Fruit fly (Drosophila melanogaster) whole organism, embryonic: Measurements from ENCODE around the gene sip1.
A peak's percentile ranks its signal among the peaks of the same experiment; 100 is the strongest.

ENCODE experiments used
- CG10462 ChIP-seq: fragments of 200-800 bp; sonication (Bioruptor generic); optimal IDR thresholded peaks from 2 replicates; lab custom pipeline; 2016; ENCODE audit warnings: missing biosample characterization, missing genetic modification characterization
- CG10959 ChIP-seq: fragments of 200-800 bp; sonication (Bioruptor generic); IDR thresholded peaks from 2 replicates; pipeline ENCODE4 v1.3.6; 2022; ENCODE audit warnings: missing biosample characterization, missing genetic modification characterization
- CG13287 ChIP-seq: fragments of 200-800 bp; sonication (Bioruptor generic); IDR thresholded peaks from 2 replicates; pipeline ENCODE4 v1.3.6; 2022; ENCODE audit warnings: missing biosample characterization, missing genetic modification characterization; ENCODE audit not compliant: partially characterized antibody
- CG13424 ChIP-seq: fragments of 200-800 bp; sonication (Bioruptor generic); optimal IDR thresholded peaks from 2 replicates; lab custom pipeline; 2019; ENCODE audit warnings: missing biosample characterization, mild to moderate bottlenecking, missing genetic modification characterization, moderate library complexity
- CG14441 ChIP-seq: fragments of 200-800 bp; sonication (Bioruptor generic); IDR thresholded peaks from 2 replicates; pipeline ENCODE4 v1.3.6; 2022; ENCODE audit warnings: missing biosample characterization, missing genetic modification characterization
- CG15269 ChIP-seq: fragments of 200-800 bp; sonication (Bioruptor generic); optimal IDR thresholded peaks from 2 replicates; lab custom pipeline; 2018; ENCODE audit warnings: missing biosample characterization, mild to moderate bottlenecking, missing genetic modification characterization, moderate library complexity
- CG16813 ChIP-seq: fragments of 200-800 bp; sonication (Bioruptor generic); IDR thresholded peaks from 3 replicates; pipeline ENCODE4 v1.3.6; 2022; ENCODE audit warnings: missing biosample characterization, missing genetic modification characterization; ENCODE audit not compliant: partially characterized antibody
- CG17359 ChIP-seq: fragments of 200-800 bp; sonication (Bioruptor generic); optimal IDR thresholded peaks from 3 replicates; lab custom pipeline; 2018; ENCODE audit warnings: missing biosample characterization, mild to moderate bottlenecking, missing genetic modification characterization, moderate library complexity
- CG18011 ChIP-seq: fragments of 200-800 bp; sonication (Bioruptor generic); optimal IDR thresholded peaks from 2 replicates; lab custom pipeline; 2017; ENCODE audit warnings: missing biosample characterization, missing genetic modification characterization, mild to moderate bottlenecking, moderate library complexity, missing genotype
- CG18599 ChIP-seq: fragments of 200-800 bp; sonication (Bioruptor generic); optimal IDR thresholded peaks from 3 replicates; lab custom pipeline; 2017; ENCODE audit warnings: missing biosample characterization, missing genetic modification characterization, mild to moderate bottlenecking, moderate library complexity, missing genetic modification reagents
- CG2202 ChIP-seq: fragments of 200-800 bp; sonication (Bioruptor generic); optimal IDR thresholded peaks from 2 replicates; lab custom pipeline; 2018; ENCODE audit warnings: missing biosample characterization, mild to moderate bottlenecking, missing genetic modification characterization
- CG2712 ChIP-seq: fragments of 200-800 bp; optimal IDR thresholded peaks from 3 replicates; lab custom pipeline; 2019; ENCODE audit warnings: missing biosample characterization, mild to moderate bottlenecking, missing genetic modification characterization, moderate library complexity
- CG31224 ChIP-seq: fragments of 200-800 bp; sonication (Bioruptor generic); IDR thresholded peaks from 2 replicates; pipeline ENCODE4 v1.3.6; 2022; ENCODE audit warnings: missing biosample characterization, missing genetic modification characterization
- CG3281 ChIP-seq: fragments of 200-800 bp; sonication (Bioruptor generic); optimal IDR thresholded peaks from 3 replicates; lab custom pipeline; 2017; ENCODE audit warnings: missing biosample characterization, mild to moderate bottlenecking, missing genetic modification characterization
- CG33213 ChIP-seq: fragments of 200-800 bp; sonication (Bioruptor generic); optimal IDR thresholded peaks from 3 replicates; lab custom pipeline; 2016; ENCODE audit warnings: missing biosample characterization, missing genetic modification characterization
- CG34224 ChIP-seq: fragments of 200-800 bp; sonication (Bioruptor generic); IDR thresholded peaks from 3 replicates; pipeline ENCODE4 v1.3.6; 2022; ENCODE audit warnings: missing biosample characterization, missing genetic modification characterization; ENCODE audit not compliant: partially characterized antibody
- CG4707 ChIP-seq: fragments of 200-800 bp; sonication (Bioruptor generic); optimal IDR thresholded peaks from 2 replicates; lab custom pipeline; 2018; ENCODE audit warnings: missing biosample characterization, mild to moderate bottlenecking, missing genetic modification characterization, moderate library complexity
- CG7963 ChIP-seq: fragments of 200-800 bp; sonication (Bioruptor generic); IDR thresholded peaks from 3 replicates; pipeline ENCODE4 v1.3.6; 2022; ENCODE audit warnings: missing biosample characterization, missing genetic modification characterization; ENCODE audit not compliant: partially characterized antibody
- CG9797 ChIP-seq: fragments of 200-800 bp; sonication (Bioruptor generic); optimal IDR thresholded peaks from 3 replicates; lab custom pipeline; 2018; ENCODE audit warnings: missing biosample characterization, mild to moderate bottlenecking, missing genetic modification characterization
- E2f1 ChIP-seq: fragments of 200-800 bp; sonication (Bioruptor generic); IDR thresholded peaks from 2 replicates; pipeline ENCODE4 v1.3.6; 2022; ENCODE audit warnings: missing biosample characterization, missing genetic modification characterization
- E2f2 ChIP-seq: fragments of 200-800 bp; sonication (Bioruptor generic); IDR thresholded peaks from 2 replicates; pipeline ENCODE4 v1.3.6; 2022; ENCODE audit warnings: missing biosample characterization, missing genetic modification characterization
- H15 ChIP-seq: fragments of 200-800 bp; sonication (Bioruptor generic); IDR thresholded peaks from 3 replicates; pipeline ENCODE4 v1.3.6; 2022; ENCODE audit warnings: missing biosample characterization, missing genetic modification characterization
- Lhr ChIP-seq: fragments of 200-800 bp; sonication (Bioruptor generic); optimal IDR thresholded peaks from 3 replicates; lab custom pipeline; 2017; ENCODE audit warnings: mild to moderate bottlenecking, missing biosample characterization, missing genetic modification reagents, missing genetic modification characterization
- MESR4 ChIP-seq: fragments of 200-800 bp; sonication (Bioruptor generic); optimal IDR thresholded peaks from 2 replicates; lab custom pipeline; 2018; ENCODE audit warnings: missing biosample characterization, mild to moderate bottlenecking, missing genetic modification characterization, moderate library complexity
- Neu2 ChIP-seq: fragments of 200-800 bp; sonication (Bioruptor generic); optimal IDR thresholded peaks from 3 replicates; lab custom pipeline; 2016; ENCODE audit warnings: missing biosample characterization, missing genetic modification characterization, borderline replicate concordance
- PHDP ChIP-seq: fragments of 200-800 bp; sonication (Bioruptor generic); optimal IDR thresholded peaks from 3 replicates; lab custom pipeline; 2018; ENCODE audit warnings: missing biosample characterization, mild to moderate bottlenecking, missing genetic modification characterization, moderate library complexity
- Pdp1 ChIP-seq, 2 experiments: fragments of 200-800 bp; sonication (Bioruptor generic); optimal IDR thresholded peaks; 3 replicates each; lab custom pipeline; 2016; ENCODE audit warnings: missing biosample characterization in 2 of 2, missing genetic modification characterization in 2 of 2, mild to moderate bottlenecking in 1 of 2, moderate library complexity in 1 of 2
- Sry-β ChIP-seq: fragments of 200-800 bp; sonication (Bioruptor generic); optimal IDR thresholded peaks from 2 replicates; lab custom pipeline; 2018; ENCODE audit warnings: missing biosample characterization, mild to moderate bottlenecking, missing genetic modification characterization, moderate library complexity
- Stat92E ChIP-seq, 3 experiments: fragments of >200 bp in 2 of 3; fragments of 200-800 bp in 1 of 3; sonication (Bioruptor generic) in 1 of 3; optimal IDR thresholded peaks; 2 replicates each; lab custom pipeline; 2017 to 2019; ENCODE audit warnings: missing biosample characterization in 3 of 3, missing genetic modification characterization in 3 of 3, mild to moderate bottlenecking in 1 of 3, moderate library complexity in 1 of 3
- amos ChIP-seq: fragments of 200-800 bp; sonication (Bioruptor generic); IDR thresholded peaks from 2 replicates; pipeline ENCODE4 v1.3.6; 2022; ENCODE audit warnings: missing biosample characterization, missing genetic modification characterization; ENCODE audit not compliant: partially characterized antibody
- chm ChIP-seq: fragments of 200-800 bp; sonication (Bioruptor generic); IDR thresholded peaks from 2 replicates; pipeline ENCODE4 v1.3.6; 2022; ENCODE audit warnings: missing biosample characterization, missing genetic modification characterization
- dan ChIP-seq: fragments of 200-800 bp; sonication (Bioruptor generic); IDR thresholded peaks from 2 replicates; pipeline ENCODE4 v1.3.6; 2022; ENCODE audit warnings: missing biosample characterization, missing genetic modification characterization
- esg ChIP-seq: fragments of 200-800 bp; sonication (Bioruptor generic); conservative IDR thresholded peaks from 2 replicates; pipeline ENCODE4 v1.3.6; 2022; ENCODE audit warnings: missing biosample characterization, missing genetic modification characterization
- eyg ChIP-seq: fragments of 200-800 bp; sonication (Bioruptor generic); optimal IDR thresholded peaks from 3 replicates; lab custom pipeline; 2016; ENCODE audit warnings: missing biosample characterization, missing genetic modification characterization
- gcm ChIP-seq: fragments of 200-800 bp; sonication (Bioruptor generic); optimal IDR thresholded peaks from 2 replicates; lab custom pipeline; 2019; ENCODE audit warnings: missing biosample characterization, mild to moderate bottlenecking, missing genetic modification characterization, moderate library complexity
- hbn ChIP-seq: fragments of 200-800 bp; sonication (Bioruptor generic); IDR thresholded peaks from 2 replicates; pipeline ENCODE4 v1.3.6; 2022; ENCODE audit warnings: missing biosample characterization, missing genetic modification characterization; ENCODE audit not compliant: partially characterized antibody
- ken ChIP-seq: fragments of 200-800 bp; sonication (Bioruptor generic); IDR thresholded peaks from 3 replicates; pipeline ENCODE4 v1.3.6; 2022; ENCODE audit warnings: missing biosample characterization, missing genetic modification characterization
- lola ChIP-seq, 3 experiments: fragments of >200 bp in 2 of 3; fragments of 200-800 bp in 1 of 3; sonication (Bioruptor generic) in 1 of 3; optimal IDR thresholded peaks; 2 replicates each; lab custom pipeline; 2017 to 2019; ENCODE audit warnings: missing biosample characterization in 3 of 3, missing genetic modification characterization in 3 of 3, mild to moderate bottlenecking in 1 of 3, moderate library complexity in 1 of 3
- nerfin-1 ChIP-seq: fragments of 200-800 bp; sonication (Bioruptor generic); optimal IDR thresholded peaks from 3 replicates; lab custom pipeline; 2019; ENCODE audit warnings: missing biosample characterization, mild to moderate bottlenecking, missing genetic modification characterization, moderate library complexity
- p53 ChIP-seq: fragments of 200-800 bp; sonication (Bioruptor generic); optimal IDR thresholded peaks from 2 replicates; lab custom pipeline; 2016; ENCODE audit warnings: missing biosample characterization, missing genetic modification characterization
- pzg ChIP-seq: fragments of 200-800 bp; sonication (Bioruptor generic); optimal IDR thresholded peaks from 3 replicates; lab custom pipeline; 2018; ENCODE audit warnings: missing biosample characterization, mild to moderate bottlenecking, missing genetic modification characterization, moderate library complexity
- sd ChIP-seq: fragments of 200-800 bp; sonication (Bioruptor generic); optimal IDR thresholded peaks from 3 replicates; lab custom pipeline; 2018; ENCODE audit warnings: missing biosample characterization, mild to moderate bottlenecking, missing genetic modification characterization, moderate library complexity
- sug ChIP-seq: fragments of 200-800 bp; optimal IDR thresholded peaks from 2 replicates; lab custom pipeline; 2019; ENCODE audit warnings: missing biosample characterization, mild to moderate bottlenecking, missing genetic modification characterization, moderate library complexity
- unc-4 ChIP-seq: fragments of 200-800 bp; sonication (Bioruptor generic); IDR thresholded peaks from 2 replicates; pipeline ENCODE4 v1.3.6; 2022; ENCODE audit warnings: missing biosample characterization, missing genetic modification characterization; ENCODE audit not compliant: partially characterized antibody
- vnd ChIP-seq: fragments of 200-800 bp; sonication (Bioruptor generic); IDR thresholded peaks from 3 replicates; pipeline ENCODE4 v1.3.6; 2022; ENCODE audit warnings: missing biosample characterization, missing genetic modification characterization; ENCODE audit not compliant: partially characterized antibody
- wdn ChIP-seq: fragments of 200-800 bp; sonication (Bioruptor generic); IDR thresholded peaks from 2 replicates; pipeline ENCODE4 v1.3.6; 2022; ENCODE audit warnings: missing biosample characterization, missing genetic modification characterization

The sip1 gene

dm6 chr2L:5720407-5721228 lies at the start of gene sip1, which contains the start of gene CG11149 (continued):
- TF ChIP-seq lola (GFP tag; optimal IDR thresholded peaks at IDR 0.05; lab: Kevin White, UChicago) (no peak), sug (tag; lab: Kevin White, UChicago) (peak; percentile 75), eyg (GFP tag; lab: Kevin White, UChicago) (no peak), CG16813 (peak; percentile 48; the same call in 1 of the 3 replicates), Lhr (GFP tag; lab: Kevin White, UChicago) (no peak), hbn (peak; percentile 73), CG33213 (no peak), Stat92E (GFP tag; optimal IDR thresholded peaks at IDR 0.05; lab: Kevin White, UChicago) (peak in 1 of 3 experiments; percentile 21), CG13424 (tag; lab: Kevin White, UChicago) (no peak), wdn (GFP tag; lab: Robert Waterston, UW) (no peak), CG2712 (tag; lab: Kevin White, UChicago) (no peak), CG34224 (GFP tag; lab: Robert Waterston, UW) (peak; percentile 79), MESR4 (GFP tag; lab: Kevin White, UChicago) (peak; percentile 13), unc-4 (GFP tag; lab: Robert Waterston, UW) (peak; percentile 64), gcm (no peak), CG14441 (0 out of 2 replicates have a peak, but pooled peaks have one; percentile 7), Pdp1 (GFP tag; optimal IDR thresholded peaks at IDR 0.05; lab: Kevin White, UChicago) (peak in 1 of 2 experiments; percentile 20), CG31224 (GFP tag; lab: Robert Waterston, UW) (no peak), CG17359 (no peak), ken (GFP tag; lab: Robert Waterston, UW) (no peak), PHDP (no peak), pzg (GFP tag; lab: Kevin White, UChicago) (peak; percentile 27), CG7963 (GFP tag; lab: Robert Waterston, UW) (peak; percentile 51; the same call in 1 of the 3 replicates), esg (no peak), CG15269 (no peak), CG13287 (GFP tag; lab: Robert Waterston, UW) (peak; percentile 81), Sry-β (no peak), dan (GFP tag; lab: Robert Waterston, UW) (no peak), CG10462 (GFP tag; lab: Kevin White, UChicago) (no peak), sd (peak; percentile 29), CG4707 (no peak), CG2202 (tag; lab: Kevin White, UChicago) (no peak), CG10959 (GFP tag; lab: Robert Waterston, UW) (no peak), CG18599 (GFP tag; lab: Kevin White, UChicago) (peak; percentile 25), H15 (GFP tag; lab: Robert Waterston, UW) (no peak), E2f2 (peak; percentile 90), vnd (peak; percentile 15; the same call in 1 of the 3 replicates), CG18011 (GFP tag; lab: Kevin White, UChicago) (no peak), amos (GFP tag; lab: Robert Waterston, UW) (peak; percentile 55), E2f1 (GFP tag; lab: Robert Waterston, UW) (no peak), CG3281 (GFP tag; lab: Kevin White, UChicago) (no peak), chm (GFP tag; lab: Robert Waterston, UW) (no peak), p53 (GFP tag; lab: Kevin White, UChicago) (no peak), CG9797 (GFP tag; lab: Kevin White, UChicago) (no peak), Neu2 (GFP tag; lab: Kevin White, UChicago) (peak; percentile 66), nerfin-1 (peak; percentile 85)
